Worm (Caenorhabditis elegans): Measurements from ENCODE around the gene F11G11.4.
"Not testable (repeated sequence)": the region's sequence is repeated elsewhere in the genome, so short reads cannot be mapped to it uniquely, and the experiment has no call there.

The F11G11.4 gene

DNA sequence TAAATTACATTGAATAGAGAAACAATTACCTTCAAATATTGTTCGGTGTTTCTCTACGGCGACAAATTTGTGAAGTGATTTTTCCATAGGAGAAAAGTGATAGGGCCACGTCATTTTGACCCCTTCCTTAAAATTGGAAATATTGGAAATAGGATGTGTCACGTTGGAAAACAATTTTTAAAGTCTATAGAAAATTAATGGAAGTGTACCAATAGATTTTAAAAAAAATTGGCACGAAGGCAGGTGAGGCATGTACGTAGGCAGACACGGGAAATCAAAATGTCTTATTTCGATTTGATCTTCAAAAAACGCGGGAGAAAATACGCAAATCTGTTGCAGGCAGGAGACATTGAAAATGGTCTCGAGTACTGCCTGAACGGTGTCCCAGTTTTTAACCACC, 22.7 kb upstream of the F11G11.4 start, which contains the start of gene C33F10.12:
Gene C33F10.12 (minus strand): TSS at position 101 of the 400 bp plus-strand sequence.
- no peak for TF ChIP-seq ref-1 (GFP tag; conservative IDR thresholded peaks at IDR 0.05)
- TF ChIP-seq flt-1 (GFP tag; IDR thresholded peaks at IDR 0.05), result no peak
- TF ChIP-seq klf-2 (GFP tag; conservative IDR thresholded peaks at IDR 0.05), result no peak
- no peak for TF ChIP-seq med-1 (GFP tag; optimal IDR thresholded peaks at IDR 0.05; ENCODE audit: insufficient read depth)
- TF ChIP-seq tab-1 (GFP tag; IDR thresholded peaks at IDR 0.05), result no peak
- TF ChIP-seq ztf-23 (GFP tag; IDR thresholded peaks at IDR 0.05), result no peak
- no peak for TF ChIP-seq T22C8.4 (GFP tag; IDR thresholded peaks at IDR 0.05)
- no peak for TF ChIP-seq cog-1 (tag; optimal IDR thresholded peaks at IDR 0.05)
- no peak for TF ChIP-seq ztf-29 (GFP tag; IDR thresholded peaks at IDR 0.05)

DNA sequence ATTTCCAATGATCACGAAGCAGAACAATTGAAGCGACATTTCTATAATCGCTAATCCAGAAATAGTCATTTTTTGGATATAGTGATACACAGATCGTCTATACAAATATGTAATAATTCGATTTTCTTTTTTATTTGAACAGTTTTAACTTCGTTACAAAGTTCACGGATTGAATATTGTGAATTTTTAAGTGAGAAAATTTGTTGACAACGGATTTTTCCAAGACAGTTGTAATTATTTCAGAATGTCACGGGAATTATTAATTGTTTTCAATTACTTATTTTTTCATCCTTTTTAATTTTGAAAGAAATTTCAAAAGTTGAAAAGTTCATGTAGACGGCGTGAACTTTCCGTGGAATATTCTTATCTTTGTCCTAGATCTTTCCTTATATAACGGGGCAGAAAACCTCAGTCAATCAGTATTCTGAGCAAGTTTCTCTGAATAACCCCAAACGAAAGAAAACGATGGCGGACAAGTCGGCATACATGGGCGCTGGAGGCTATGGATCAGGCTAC, 18.2 kb upstream of the F11G11.4 start, which contains the start of the genes T23B7.2 and nspd-4:
Gene T23B7.2 (minus strand): TSS at position 101 of the 516 bp plus-strand sequence.
Gene nspd-4 (plus strand): TSS at position 466 of the 516 bp plus-strand sequence.
- TF ChIP-seq tab-1 (GFP tag; IDR thresholded peaks at IDR 0.05); cog-1 (tag; optimal IDR thresholded peaks at IDR 0.05); ztf-23 (GFP tag; IDR thresholded peaks at IDR 0.05): not testable (repeated sequence)

DNA sequence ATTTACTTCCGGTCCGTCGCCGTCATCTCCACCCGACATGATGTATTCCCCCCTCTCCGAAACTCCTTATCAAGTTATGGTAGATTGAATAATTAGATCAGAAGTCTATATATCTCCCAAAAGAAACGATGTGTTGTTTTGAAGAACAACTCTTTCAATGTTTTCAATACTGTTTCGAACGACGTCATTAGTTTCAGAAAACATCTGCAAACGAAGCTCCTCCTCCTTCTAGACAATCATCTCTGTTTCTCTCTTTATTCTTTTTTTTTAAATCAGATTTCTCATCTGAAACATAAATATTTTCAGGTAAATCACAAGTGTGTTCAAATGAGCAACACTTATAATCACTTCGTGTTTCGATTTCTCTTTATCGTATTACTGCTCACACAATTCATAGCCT, 10.5 kb upstream of the F11G11.4 start, which contains the start of gene T23B7.3:
Gene T23B7.3 (plus strand): TSS at position 301 of the 400 bp plus-strand sequence.
- TF ChIP-seq klf-2 (GFP tag; conservative IDR thresholded peaks at IDR 0.05) (no peak), cog-1 (tag; optimal IDR thresholded peaks at IDR 0.05) (no peak), T22C8.4 (GFP tag; IDR thresholded peaks at IDR 0.05) (no peak), med-1 (GFP tag; optimal IDR thresholded peaks at IDR 0.05; ENCODE audit: insufficient read depth) (no peak), ztf-29 (GFP tag; IDR thresholded peaks at IDR 0.05) (no peak), flt-1 (GFP tag; IDR thresholded peaks at IDR 0.05) (no peak), tab-1 (GFP tag; IDR thresholded peaks at IDR 0.05) (no peak), ztf-23 (GFP tag; IDR thresholded peaks at IDR 0.05) (no peak), ref-1 (GFP tag; conservative IDR thresholded peaks at IDR 0.05) (no peak)

DNA sequence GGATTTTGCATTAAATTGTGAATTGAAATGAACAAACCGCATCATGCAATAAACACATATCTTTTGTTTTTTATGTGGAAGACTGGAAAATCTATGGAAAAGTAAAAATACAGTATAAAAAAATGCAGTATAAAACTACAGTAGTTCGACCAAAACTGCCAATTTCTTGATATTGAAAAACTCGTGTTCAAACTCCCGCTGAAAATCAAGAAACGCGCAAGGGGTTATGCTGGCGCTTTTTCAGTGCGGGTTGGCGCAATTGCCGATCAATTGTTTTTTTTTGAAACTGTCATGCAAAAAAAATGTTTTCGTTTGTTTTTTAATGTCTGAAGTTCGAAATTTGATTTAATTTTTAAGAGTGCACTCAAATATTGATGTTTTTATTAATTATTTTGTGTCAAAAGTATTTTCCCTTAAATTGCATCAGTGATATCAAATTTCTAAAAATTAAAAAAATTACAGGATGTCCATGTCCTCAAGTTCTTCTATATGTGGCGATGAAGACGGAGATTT, 8.7 kb upstream of the F11G11.4 start, which contains the start of gene dnj-9:
Gene dnj-9 (plus strand): TSS at position 463 of the 513 bp plus-strand sequence.
- TF ChIP-seq ref-1 (GFP tag; conservative IDR thresholded peaks at IDR 0.05) (no peak), med-1 (GFP tag; optimal IDR thresholded peaks at IDR 0.05; ENCODE audit: insufficient read depth) (peak; percentile 59), ztf-29 (GFP tag; IDR thresholded peaks at IDR 0.05) (no peak), T22C8.4 (GFP tag; IDR thresholded peaks at IDR 0.05) (peak; percentile 53; the same call in 1 of the 2 replicates), flt-1 (GFP tag; IDR thresholded peaks at IDR 0.05) (peak; percentile 65; the same call in 1 of the 2 replicates), ztf-23 (GFP tag; IDR thresholded peaks at IDR 0.05) (peak; percentile 79), cog-1 (tag; optimal IDR thresholded peaks at IDR 0.05) (peak; percentile 54), klf-2 (GFP tag; conservative IDR thresholded peaks at IDR 0.05) (no peak; the same call in 1 of the 2 replicates), tab-1 (GFP tag; IDR thresholded peaks at IDR 0.05) (peak; percentile 22; the same call in 1 of the 2 replicates)

DNA sequence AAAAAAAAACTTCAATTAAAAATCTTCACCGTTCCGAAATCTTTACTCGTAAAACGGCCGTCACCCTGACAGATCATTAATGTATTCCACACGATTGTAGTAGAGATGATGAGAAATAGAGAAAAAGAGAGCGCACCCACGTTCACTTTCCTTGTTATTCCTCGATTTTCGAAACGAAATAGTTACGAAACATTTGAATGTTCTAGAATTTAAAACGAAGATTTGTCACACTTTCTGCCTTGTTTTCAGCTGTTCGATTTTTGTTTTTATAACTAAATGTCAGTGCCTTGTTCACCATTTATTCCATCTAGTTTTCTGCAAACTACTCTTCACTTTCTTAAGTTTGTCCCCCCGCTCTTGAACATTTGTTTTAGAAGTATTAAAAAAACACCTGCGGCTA, 5.6 kb upstream of the F11G11.4 start:
- no peak for TF ChIP-seq tab-1 (GFP tag; IDR thresholded peaks at IDR 0.05)
- TF ChIP-seq med-1 (GFP tag; optimal IDR thresholded peaks at IDR 0.05; ENCODE audit: insufficient read depth), result no peak
- no peak for TF ChIP-seq flt-1 (GFP tag; IDR thresholded peaks at IDR 0.05)
- TF ChIP-seq T22C8.4 (GFP tag; IDR thresholded peaks at IDR 0.05), result no peak
- no peak for TF ChIP-seq cog-1 (tag; optimal IDR thresholded peaks at IDR 0.05)
- no peak for TF ChIP-seq ref-1 (GFP tag; conservative IDR thresholded peaks at IDR 0.05)
- TF ChIP-seq ztf-29 (GFP tag; IDR thresholded peaks at IDR 0.05), result no peak
- no peak for TF ChIP-seq klf-2 (GFP tag; conservative IDR thresholded peaks at IDR 0.05)
- TF ChIP-seq ztf-23 (GFP tag; IDR thresholded peaks at IDR 0.05), result no peak

DNA sequence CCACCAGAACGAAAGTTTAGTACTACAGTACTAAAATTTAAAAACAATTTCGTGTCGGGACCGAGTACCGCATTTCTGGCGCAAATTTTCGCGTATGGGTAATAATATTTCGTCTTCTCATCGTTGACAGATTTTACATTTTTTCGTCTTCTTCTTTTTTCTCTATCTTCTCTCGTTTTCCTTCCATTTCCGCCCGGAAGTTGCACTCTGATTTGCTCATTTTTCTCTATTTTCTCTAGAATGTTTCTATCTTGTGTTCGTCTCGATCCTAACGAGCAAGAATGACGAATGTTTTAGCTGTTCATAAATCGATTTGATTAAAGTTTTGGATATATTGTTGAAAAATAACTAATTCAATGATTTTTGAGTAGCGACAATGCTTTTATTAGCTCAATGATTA, 4.9 kb upstream of the F11G11.4 start:
- TF ChIP-seq klf-2 (GFP tag; conservative IDR thresholded peaks at IDR 0.05) (no peak), tab-1 (GFP tag; IDR thresholded peaks at IDR 0.05) (no peak)

DNA sequence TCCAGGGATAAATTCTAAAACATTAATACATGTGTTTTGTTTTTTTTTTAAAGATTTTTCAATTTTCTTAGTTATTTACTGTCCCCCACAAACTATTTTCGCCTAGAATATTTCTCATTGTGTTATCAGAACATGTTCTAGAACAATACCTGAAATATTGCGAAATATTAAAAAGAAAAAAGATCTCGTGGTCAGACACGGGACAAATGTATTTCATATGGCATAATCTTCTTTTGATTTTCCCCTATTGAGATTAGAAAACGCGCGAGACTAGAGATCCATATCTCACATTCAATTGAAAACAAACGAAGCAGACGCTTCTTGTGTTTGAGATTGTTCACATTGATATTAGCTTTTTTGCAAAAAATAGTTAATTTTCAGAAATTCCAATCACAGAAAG, 4.3 kb upstream of the F11G11.4 start:
- TF ChIP-seq tab-1 (GFP tag; IDR thresholded peaks at IDR 0.05), result no peak
- no peak for TF ChIP-seq T22C8.4 (GFP tag; IDR thresholded peaks at IDR 0.05)
- TF ChIP-seq ref-1 (GFP tag; conservative IDR thresholded peaks at IDR 0.05), result no peak
- no peak for TF ChIP-seq ztf-29 (GFP tag; IDR thresholded peaks at IDR 0.05)
- no peak for TF ChIP-seq ztf-23 (GFP tag; IDR thresholded peaks at IDR 0.05)
- no peak for TF ChIP-seq flt-1 (GFP tag; IDR thresholded peaks at IDR 0.05)
- no peak for TF ChIP-seq cog-1 (tag; optimal IDR thresholded peaks at IDR 0.05)
- no peak for TF ChIP-seq klf-2 (GFP tag; conservative IDR thresholded peaks at IDR 0.05)
- TF ChIP-seq med-1 (GFP tag; optimal IDR thresholded peaks at IDR 0.05; ENCODE audit: insufficient read depth), result no peak

DNA sequence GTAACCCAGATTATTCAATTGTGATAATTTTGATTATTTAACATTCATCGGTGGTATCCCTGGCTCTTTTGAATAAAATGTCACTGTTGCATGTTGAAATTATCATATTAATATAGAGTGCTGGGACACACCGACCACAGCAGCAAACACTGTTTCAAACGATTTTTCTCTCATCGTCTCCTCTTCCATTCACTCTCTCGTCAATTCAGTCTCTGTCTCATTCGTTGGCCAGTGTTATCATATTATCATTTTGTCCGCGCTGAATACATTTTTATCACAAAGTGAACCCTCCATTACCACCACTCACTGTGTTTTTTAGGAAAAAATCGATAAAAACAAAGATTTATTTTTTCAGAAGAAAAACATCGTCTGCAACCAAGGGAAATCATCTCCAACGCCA, 3.3 kb upstream of the F11G11.4 start:
- no peak for TF ChIP-seq ztf-29 (GFP tag; IDR thresholded peaks at IDR 0.05)
- no peak for TF ChIP-seq ref-1 (GFP tag; conservative IDR thresholded peaks at IDR 0.05)
- no peak for TF ChIP-seq klf-2 (GFP tag; conservative IDR thresholded peaks at IDR 0.05)
- TF ChIP-seq tab-1 (GFP tag; IDR thresholded peaks at IDR 0.05), result no peak
- TF ChIP-seq cog-1 (tag; optimal IDR thresholded peaks at IDR 0.05), result no peak
- no peak for TF ChIP-seq flt-1 (GFP tag; IDR thresholded peaks at IDR 0.05)
- 0 out of 2 replicates have a peak, but pooled peaks have one; percentile 13 for TF ChIP-seq T22C8.4 (GFP tag; IDR thresholded peaks at IDR 0.05)
- 0 out of 2 replicates have a peak, but pooled peaks have one; percentile 24 for TF ChIP-seq ztf-23 (GFP tag; IDR thresholded peaks at IDR 0.05)
- TF ChIP-seq med-1 (GFP tag; optimal IDR thresholded peaks at IDR 0.05; ENCODE audit: insufficient read depth), result no peak

DNA sequence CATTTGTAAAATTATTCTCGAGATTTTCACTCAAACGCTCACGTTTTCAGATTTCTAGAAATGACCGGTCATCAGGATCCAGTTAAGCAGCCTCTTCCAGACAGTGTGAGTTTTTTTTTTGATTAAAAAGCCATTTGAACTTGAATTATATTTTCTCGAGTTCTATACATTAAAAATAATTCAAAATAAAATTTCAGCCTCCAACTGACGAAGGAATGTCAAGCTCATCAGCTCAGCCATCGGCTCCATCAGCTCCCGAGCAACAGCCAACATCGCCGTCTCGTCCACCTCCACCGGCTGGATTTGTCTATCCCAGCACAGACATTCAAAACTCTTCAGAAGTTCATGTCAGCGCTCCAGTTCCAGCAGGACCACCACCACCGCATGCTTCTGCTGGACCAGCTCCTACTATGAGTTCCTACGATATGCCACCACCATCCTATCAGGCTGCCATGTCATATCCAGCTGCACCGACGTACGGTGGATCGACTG, 2.5 kb upstream of the F11G11.4 start, which contains the start of gene F11G11.5:
Gene F11G11.5 (plus strand): TSS at position 51 of the 492 bp plus-strand sequence.
- no peak for TF ChIP-seq flt-1 (GFP tag; IDR thresholded peaks at IDR 0.05)
- TF ChIP-seq ztf-29 (GFP tag; IDR thresholded peaks at IDR 0.05), result no peak
- no peak for TF ChIP-seq med-1 (GFP tag; optimal IDR thresholded peaks at IDR 0.05; ENCODE audit: insufficient read depth)
- TF ChIP-seq klf-2 (GFP tag; conservative IDR thresholded peaks at IDR 0.05), result no peak
- no peak for TF ChIP-seq ztf-23 (GFP tag; IDR thresholded peaks at IDR 0.05)
- no peak for TF ChIP-seq tab-1 (GFP tag; IDR thresholded peaks at IDR 0.05)
- TF ChIP-seq T22C8.4 (GFP tag; IDR thresholded peaks at IDR 0.05), result no peak
- no peak for TF ChIP-seq cog-1 (tag; optimal IDR thresholded peaks at IDR 0.05)
- TF ChIP-seq ref-1 (GFP tag; conservative IDR thresholded peaks at IDR 0.05), result no peak
